Worm (Caenorhabditis elegans) whole organism, early embryonic: ENCODE measurements around the gene rpn-12.

Experiments used
- ama-1 ChIP-seq: fragments of 150-350 bp; optimal IDR thresholded peaks from 2 replicates; lab custom pipeline; 2014
- ceh-36 ChIP-seq: sonication (generic microtip); optimal IDR thresholded peaks from 2 replicates; lab custom pipeline; 2016; ENCODE audit warnings: missing genetic modification characterization, inconsistent platforms, missing compliant biosample characterization
- flt-1 ChIP-seq: fragments of 200-800 bp; sonication (Bioruptor generic); IDR thresholded peaks from 2 replicates; pipeline ENCODE4 v1.3.6; 2022; ENCODE audit warnings: missing genetic modification characterization, missing compliant biosample characterization
- hmbx-1 ChIP-seq: sonication (generic microtip); optimal IDR thresholded peaks from 2 replicates; lab custom pipeline; 2016; ENCODE audit warnings: mild to moderate bottlenecking, missing genetic modification characterization, missing compliant biosample characterization
- hnd-1 ChIP-seq: sonication (generic microtip); optimal IDR thresholded peaks from 2 replicates; lab custom pipeline; 2016; ENCODE audit warnings: missing genetic modification characterization, missing compliant biosample characterization
- scrt-1 ChIP-seq: fragments of 200-800 bp; sonication (Bioruptor generic); IDR thresholded peaks from 2 replicates; pipeline ENCODE4 v1.3.6; 2022; ENCODE audit warnings: missing genetic modification characterization, missing compliant biosample characterization

ce11 chrII:11675877-11676473 lies 23.1 kb downstream of the rpn-12 start, which contains the start of the genes trr-1 and C47D12.2:
- 0 out of 2 replicates have a peak, but pooled peaks have one; percentile 48 for TF ChIP-seq flt-1 (GFP tag; lab: Robert Waterston, UW)
- TF ChIP-seq ceh-36 (tag; lab: Kevin White, UChicago), result no peak
- TF ChIP-seq hnd-1, result no peak
- TF ChIP-seq ama-1 (lab: Kevin White, UChicago), result no peak
- no peak for TF ChIP-seq scrt-1
- no peak for TF ChIP-seq hmbx-1 (tag; lab: Kevin White, UChicago)
